Fruit fly (Drosophila melanogaster) whole organism, embryonic: ENCODE measurements around the gene CG42763.

Experiments
- Adf1 ChIP-seq: fragments of 200-800 bp; sonication (Bioruptor generic); IDR thresholded peaks from 2 replicates; pipeline ENCODE4 v1.3.6; 2022; ENCODE audit warnings: missing biosample characterization, missing genetic modification characterization
- B-H1 ChIP-seq: fragments of 200-800 bp; sonication (Bioruptor generic); IDR thresholded peaks from 3 replicates; pipeline ENCODE4 v1.3.6; 2022; ENCODE audit warnings: missing biosample characterization, missing genetic modification characterization
- Bgb ChIP-seq: fragments of 200-800 bp; sonication (Bioruptor generic); IDR thresholded peaks from 2 replicates; pipeline ENCODE4 v1.3.6; 2022; ENCODE audit warnings: missing biosample characterization, missing genetic modification characterization; ENCODE audit not compliant: partially characterized antibody
- CG10462 ChIP-seq: fragments of 200-800 bp; sonication (Bioruptor generic); optimal IDR thresholded peaks from 2 replicates; lab custom pipeline; 2016; ENCODE audit warnings: missing biosample characterization, missing genetic modification characterization
- CG14014 ChIP-seq: fragments of 200-800 bp; sonication (Bioruptor generic); IDR thresholded peaks from 2 replicates; pipeline ENCODE4 v1.3.6; 2022; ENCODE audit warnings: missing biosample characterization, missing genetic modification characterization
- CG14710 ChIP-seq: fragments of 200-800 bp; sonication (Bioruptor generic); optimal IDR thresholded peaks from 3 replicates; lab custom pipeline; 2019; ENCODE audit warnings: missing biosample characterization, mild to moderate bottlenecking, missing genetic modification characterization, moderate library complexity
- CG18262 ChIP-seq: fragments of 200-800 bp; optimal IDR thresholded peaks from 3 replicates; lab custom pipeline; 2019; ENCODE audit warnings: missing biosample characterization, mild to moderate bottlenecking, missing genetic modification characterization, moderate library complexity
- CG2678 ChIP-seq: fragments of 200-800 bp; sonication (Bioruptor generic); optimal IDR thresholded peaks from 3 replicates; lab custom pipeline; 2019; ENCODE audit warnings: missing biosample characterization, mild to moderate bottlenecking, missing genetic modification characterization, moderate library complexity
- CG2889 ChIP-seq: fragments of 200-800 bp; sonication (Bioruptor generic); IDR thresholded peaks from 3 replicates; pipeline ENCODE4 v1.3.6; 2022; ENCODE audit warnings: missing biosample characterization, missing genetic modification characterization
- CG31224 ChIP-seq: fragments of 200-800 bp; sonication (Bioruptor generic); IDR thresholded peaks from 2 replicates; pipeline ENCODE4 v1.3.6; 2022; ENCODE audit warnings: missing biosample characterization, missing genetic modification characterization
- CG3995 ChIP-seq: fragments of 200-800 bp; sonication (Bioruptor generic); optimal IDR thresholded peaks from 3 replicates; lab custom pipeline; 2016; ENCODE audit warnings: missing biosample characterization, missing genetic modification characterization
- CG4328 ChIP-seq: fragments of 200-800 bp; sonication (Bioruptor generic); optimal IDR thresholded peaks from 3 replicates; lab custom pipeline; 2017; ENCODE audit warnings: missing biosample characterization, missing genetic modification reagents, missing genetic modification characterization
- CG4360 ChIP-seq: fragments of 200-800 bp; sonication (Bioruptor generic); IDR thresholded peaks from 2 replicates; pipeline ENCODE4 v1.3.6; 2022; ENCODE audit warnings: missing biosample characterization, missing genetic modification characterization
- CG6654 ChIP-seq: fragments of 200-800 bp; sonication (Bioruptor generic); optimal IDR thresholded peaks from 2 replicates; lab custom pipeline; 2017; ENCODE audit warnings: missing biosample characterization, mild to moderate bottlenecking, missing genetic modification characterization
- CG8089 ChIP-seq: fragments of 200-800 bp; sonication (Bioruptor generic); optimal IDR thresholded peaks from 3 replicates; lab custom pipeline; 2016; ENCODE audit warnings: missing biosample characterization, missing genetic modification characterization
- CG8359 ChIP-seq: fragments of 200-800 bp; sonication (Bioruptor generic); optimal IDR thresholded peaks from 2 replicates; lab custom pipeline; 2017; ENCODE audit warnings: missing biosample characterization, mild to moderate bottlenecking, missing genetic modification characterization, borderline replicate concordance
- CG8388 ChIP-seq: fragments of 200-800 bp; sonication (Bioruptor generic); optimal IDR thresholded peaks from 2 replicates; lab custom pipeline; 2019; ENCODE audit warnings: missing biosample characterization, mild to moderate bottlenecking, missing genetic modification characterization, moderate library complexity
- CG9215 ChIP-seq: fragments of 200-800 bp; sonication (Bioruptor generic); IDR thresholded peaks from 2 replicates; pipeline ENCODE4 v1.3.6; 2022; ENCODE audit warnings: missing biosample characterization, missing genetic modification characterization
- CG9817 ChIP-seq: fragments of 200-800 bp; sonication (Bioruptor generic); optimal IDR thresholded peaks from 2 replicates; lab custom pipeline; 2018; ENCODE audit warnings: missing biosample characterization, mild to moderate bottlenecking, missing genetic modification characterization, moderate library complexity
- CoRest ChIP-seq: fragments of 200-800 bp; sonication (Bioruptor generic); optimal IDR thresholded peaks from 3 replicates; lab custom pipeline; 2018; ENCODE audit warnings: missing biosample characterization, mild to moderate bottlenecking, missing genetic modification characterization, moderate library complexity
- D ChIP-seq, 2 experiments: fragments of 200-800 bp in 1 of 2; fragments of >200 bp in 1 of 2; sonication (Bioruptor generic) in 1 of 2; optimal IDR thresholded peaks; 2 replicates in 1 of 2; 3 replicates in 1 of 2; lab custom pipeline; 2017; ENCODE audit warnings: mild to moderate bottlenecking in 1 of 2, missing biosample characterization in 1 of 2, missing genetic modification characterization in 1 of 2, missing genetic modification reagents in 1 of 2
- Dfd ChIP-seq, 2 experiments: fragments of >200 bp; optimal IDR thresholded peaks; 2 replicates each; lab custom pipeline; 2017; ENCODE audit warnings: missing biosample characterization in 2 of 2, missing genetic modification characterization in 2 of 2
- Doc3 ChIP-seq: fragments of 200-800 bp; sonication (Bioruptor generic); IDR thresholded peaks from 3 replicates; pipeline ENCODE4 v1.3.6; 2022; ENCODE audit warnings: missing biosample characterization, missing genetic modification characterization; ENCODE audit not compliant: partially characterized antibody
- Fer1 ChIP-seq: fragments of 200-800 bp; sonication (Bioruptor generic); optimal IDR thresholded peaks from 2 replicates; lab custom pipeline; 2017; ENCODE audit warnings: missing biosample characterization, mild to moderate bottlenecking, missing genetic modification characterization
- HLH3B ChIP-seq: fragments of 200-800 bp; sonication (Bioruptor generic); IDR thresholded peaks from 2 replicates; pipeline ENCODE4 v1.3.6; 2022; ENCODE audit warnings: missing biosample characterization, missing genetic modification characterization
- HLH54F ChIP-seq: fragments of 200-800 bp; sonication (Bioruptor generic); optimal IDR thresholded peaks from 3 replicates; lab custom pipeline; 2016; ENCODE audit warnings: missing biosample characterization, missing genetic modification characterization
- Hr39 ChIP-seq: fragments of >200 bp; optimal IDR thresholded peaks from 2 replicates; lab custom pipeline; 2017
- MESR4 ChIP-seq: fragments of 200-800 bp; sonication (Bioruptor generic); optimal IDR thresholded peaks from 2 replicates; lab custom pipeline; 2018; ENCODE audit warnings: missing biosample characterization, mild to moderate bottlenecking, missing genetic modification characterization, moderate library complexity
- YL-1 ChIP-seq: fragments of 200-800 bp; sonication (Bioruptor generic); optimal IDR thresholded peaks from 3 replicates; lab custom pipeline; 2017; ENCODE audit warnings: missing biosample characterization, mild to moderate bottlenecking, missing genetic modification characterization
- ab ChIP-seq: fragments of 200-800 bp; sonication (Bioruptor generic); optimal IDR thresholded peaks from 2 replicates; lab custom pipeline; 2016; ENCODE audit warnings: missing biosample characterization, missing genetic modification characterization
- ara ChIP-seq: fragments of 200-800 bp; sonication (Bioruptor generic); IDR thresholded peaks from 2 replicates; pipeline ENCODE4 v1.3.6; 2022; ENCODE audit warnings: missing biosample characterization, missing genetic modification characterization
- ase ChIP-seq: fragments of 200-800 bp; sonication (Bioruptor generic); IDR thresholded peaks from 3 replicates; pipeline ENCODE4 v1.3.6; 2022; ENCODE audit warnings: missing biosample characterization, missing genetic modification characterization
- croc ChIP-seq: fragments of 200-800 bp; sonication (Bioruptor generic); conservative IDR thresholded peaks from 3 replicates; pipeline ENCODE4 v1.3.6; 2022; ENCODE audit warnings: missing biosample characterization, missing genetic modification characterization
- ewg ChIP-seq: fragments of 200-800 bp; sonication (Bioruptor generic); optimal IDR thresholded peaks from 3 replicates; lab custom pipeline; 2017; ENCODE audit warnings: mild to moderate bottlenecking, missing biosample characterization, missing genetic modification reagents, missing genetic modification characterization
- lola ChIP-seq, 3 experiments: fragments of >200 bp in 2 of 3; fragments of 200-800 bp in 1 of 3; sonication (Bioruptor generic) in 1 of 3; optimal IDR thresholded peaks; 2 replicates each; lab custom pipeline; 2017 to 2019; ENCODE audit warnings: missing biosample characterization in 3 of 3, missing genetic modification characterization in 3 of 3, mild to moderate bottlenecking in 1 of 3, moderate library complexity in 1 of 3
- mirr ChIP-seq: fragments of 200-800 bp; sonication (Bioruptor generic); optimal IDR thresholded peaks from 3 replicates; lab custom pipeline; 2018; ENCODE audit warnings: missing biosample characterization, mild to moderate bottlenecking, missing genetic modification characterization
- nerfin-1 ChIP-seq: fragments of 200-800 bp; sonication (Bioruptor generic); optimal IDR thresholded peaks from 3 replicates; lab custom pipeline; 2019; ENCODE audit warnings: missing biosample characterization, mild to moderate bottlenecking, missing genetic modification characterization, moderate library complexity
- onecut ChIP-seq: fragments of 200-800 bp; sonication (Bioruptor generic); IDR thresholded peaks from 2 replicates; pipeline ENCODE4 v1.3.6; 2022; ENCODE audit warnings: missing biosample characterization, missing genetic modification characterization
- pb ChIP-seq: fragments of 200-800 bp; sonication (Bioruptor generic); optimal IDR thresholded peaks from 3 replicates; lab custom pipeline; 2016; ENCODE audit warnings: missing biosample characterization, missing genetic modification characterization
- pita ChIP-seq: fragments of 200-800 bp; sonication (Bioruptor generic); optimal IDR thresholded peaks from 2 replicates; lab custom pipeline; 2017; ENCODE audit warnings: missing biosample characterization, mild to moderate bottlenecking, missing genetic modification characterization
- pnt ChIP-seq: fragments of 200-800 bp; sonication (Bioruptor generic); optimal IDR thresholded peaks from 3 replicates; lab custom pipeline; 2016; ENCODE audit warnings: missing biosample characterization, missing genetic modification characterization
- pum ChIP-seq: fragments of 200-800 bp; sonication (Bioruptor generic); optimal IDR thresholded peaks from 2 replicates; lab custom pipeline; 2016; ENCODE audit warnings: missing biosample characterization, missing genetic modification characterization
- ro ChIP-seq: fragments of 200-800 bp; sonication (Bioruptor generic); IDR thresholded peaks from 2 replicates; pipeline ENCODE4 v1.3.6; 2022; ENCODE audit warnings: missing biosample characterization, missing genetic modification characterization
- run ChIP-seq: fragments of 200-800 bp; sonication (Bioruptor generic); optimal IDR thresholded peaks from 3 replicates; lab custom pipeline; 2018; ENCODE audit warnings: missing biosample characterization, mild to moderate bottlenecking, missing genetic modification characterization
- schlank ChIP-seq: fragments of 200-800 bp; sonication (Bioruptor generic); optimal IDR thresholded peaks from 2 replicates; lab custom pipeline; 2018; ENCODE audit warnings: missing biosample characterization, mild to moderate bottlenecking, missing genetic modification characterization
- sob ChIP-seq: fragments of 200-800 bp; sonication (Bioruptor generic); IDR thresholded peaks from 2 replicates; pipeline ENCODE4 v1.3.6; 2022; ENCODE audit warnings: missing biosample characterization, missing genetic modification characterization
- stc ChIP-seq: fragments of 200-800 bp; sonication (Bioruptor generic); IDR thresholded peaks from 2 replicates; pipeline ENCODE4 v1.3.6; 2022; ENCODE audit warnings: missing biosample characterization, missing genetic modification characterization
- twi ChIP-seq: fragments of 200-800 bp; optimal IDR thresholded peaks from 2 replicates; lab custom pipeline; 2019; ENCODE audit warnings: missing biosample characterization, mild to moderate bottlenecking, missing genetic modification characterization, moderate library complexity
- zen2 ChIP-seq: fragments of 200-800 bp; sonication (Bioruptor generic); IDR thresholded peaks from 3 replicates; pipeline ENCODE4 v1.3.6; 2022; ENCODE audit warnings: missing biosample characterization, missing genetic modification characterization; ENCODE audit not compliant: partially characterized antibody
- zfh2 ChIP-seq: fragments of 200-800 bp; sonication (Bioruptor generic); optimal IDR thresholded peaks from 2 replicates; lab custom pipeline; 2016; ENCODE audit warnings: missing biosample characterization, missing genetic modification characterization

CG42763 gene

dm6 chr2L:8164219-8164618 is 19.3 kb upstream of the CG42763 start (continued):
- TF ChIP-seq pita (GFP tag; lab: Kevin White, UChicago) (no peak), CG8359 (GFP tag; lab: Kevin White, UChicago) (peak; percentile 59), schlank (tag; lab: Kevin White, UChicago) (peak; percentile 53), croc (GFP tag; lab: Robert Waterston, UW) (peak; percentile 41; the same call in 2 of the 3 replicates), B-H1 (no peak; the same call in 2 of the 3 replicates), ara (peak; percentile 84), CG4328 (peak; percentile 50), mirr (GFP tag; lab: Kevin White, UChicago) (peak; percentile 39), onecut (GFP tag; lab: Robert Waterston, UW) (peak; percentile 85), sob (GFP tag; lab: Robert Waterston, UW) (peak; percentile 39; the same call in 1 of the 2 replicates), MESR4 (GFP tag; lab: Kevin White, UChicago) (peak; percentile 1), twi (tag; lab: Kevin White, UChicago) (peak; percentile 81), CG2889 (GFP tag; lab: Robert Waterston, UW) (no peak), ab (GFP tag; lab: Kevin White, UChicago) (no peak), CG4360 (GFP tag; lab: Robert Waterston, UW) (peak; percentile 69), CG8089 (GFP tag; lab: Kevin White, UChicago) (peak; percentile 77), CG10462 (GFP tag; lab: Kevin White, UChicago) (peak; percentile 81), pb (GFP tag; lab: Kevin White, UChicago) (no peak), Hr39 (lab: Kevin White, UChicago) (no peak), ro (GFP tag; lab: Robert Waterston, UW) (no peak), Bgb (GFP tag; lab: Robert Waterston, UW) (no peak), CG31224 (GFP tag; lab: Robert Waterston, UW) (no peak), YL-1 (GFP tag; lab: Kevin White, UChicago) (peak; percentile 80), ase (GFP tag; lab: Robert Waterston, UW) (peak; percentile 24; the same call in 2 of the 3 replicates), HLH3B (GFP tag; lab: Robert Waterston, UW) (peak; percentile 50; the same call in 1 of the 2 replicates), CG3995 (GFP tag; lab: Kevin White, UChicago) (no peak), lola (GFP tag; optimal IDR thresholded peaks at IDR 0.05; lab: Kevin White, UChicago) (peak in 1 of 3 experiments; percentile 78), zfh2 (no peak), HLH54F (no peak), CoRest (tag; lab: Kevin White, UChicago) (peak; percentile 73), nerfin-1 (tag; lab: Kevin White, UChicago) (peak; percentile 78), ewg (peak; percentile 77), Dfd (GFP tag; optimal IDR thresholded peaks at IDR 0.05; lab: Kevin White, UChicago) (no peak), D (optimal IDR thresholded peaks at IDR 0.05; lab: Kevin White, UChicago) (no peak), D (GFP tag; optimal IDR thresholded peaks at IDR 0.05; lab: Kevin White, UChicago) (peak; percentile 88), stc (GFP tag; lab: Robert Waterston, UW) (peak; percentile 68; the same call in 1 of the 2 replicates), run (tag; lab: Kevin White, UChicago) (no peak), pum (GFP tag; lab: Kevin White, UChicago) (peak; percentile 50), CG14710 (tag; lab: Kevin White, UChicago) (peak; percentile 88), CG2678 (tag; lab: Kevin White, UChicago) (peak; percentile 84), CG9817 (tag; lab: Kevin White, UChicago) (peak; percentile 34), Doc3 (GFP tag; lab: Robert Waterston, UW) (no peak), Adf1 (no peak), CG9215 (no peak), pnt (GFP tag; lab: Kevin White, UChicago) (peak; percentile 57), CG8388 (GFP tag; lab: Kevin White, UChicago) (peak; percentile 69), CG6654 (GFP tag; lab: Kevin White, UChicago) (no peak), Fer1 (GFP tag; lab: Kevin White, UChicago) (peak; percentile 55), CG14014 (GFP tag; lab: Robert Waterston, UW) (peak; percentile 63; the same call in 1 of the 2 replicates), zen2 (GFP tag; lab: Robert Waterston, UW) (no peak), CG18262 (tag; lab: Kevin White, UChicago) (peak; percentile 81)
